Worm (Caenorhabditis elegans): ENCODE measurements around the gene nhr-150.

ce11 chrV:15487764-15488163, 6.5 kb upstream of the nhr-150 start, which contains the start of gene srw-21:
- TF ChIP-seq hlh-1 (tag; optimal IDR thresholded peaks at IDR 0.05) (no peak), pha-4 (tag; optimal IDR thresholded peaks at IDR 0.05) (no peak), mep-1 (tag; optimal IDR thresholded peaks at IDR 0.05) (no peak)
